Worm (Caenorhabditis elegans) whole organism, L3 larva: ENCODE results near the gene gem-1.
A peak's percentile ranks its signal among the peaks of the same experiment; 100 is the strongest.

Experiments used
- R02D3.7 ChIP-seq: fragments of 150-350 bp; optimal IDR thresholded peaks from 2 replicates; lab custom pipeline; 2014; ENCODE audit warnings: missing biosample characterization, missing genetic modification characterization
- aly-2 ChIP-seq: fragments of 150-350 bp; optimal IDR thresholded peaks from 2 replicates; lab custom pipeline; 2014; ENCODE audit warnings: missing biosample characterization, missing genetic modification characterization
- ama-1 ChIP-seq: fragments of 150-350 bp; optimal IDR thresholded peaks from 2 replicates; lab custom pipeline; 2018
- ceh-16 ChIP-seq: sonication (generic microtip); optimal IDR thresholded peaks from 2 replicates; lab custom pipeline; 2017; ENCODE audit warnings: missing biosample characterization, missing genetic modification characterization
- ceh-28 ChIP-seq: fragments of 150-350 bp; optimal IDR thresholded peaks from 2 replicates; lab custom pipeline; 2014; ENCODE audit warnings: missing biosample characterization, missing genetic modification reagents, missing genetic modification characterization
- ceh-9 ChIP-seq: sonication (generic microtip); optimal IDR thresholded peaks from 2 replicates; lab custom pipeline; 2018; ENCODE audit warnings: missing biosample characterization, missing genetic modification characterization
- daf-12 ChIP-seq: fragments of 150-350 bp; optimal IDR thresholded peaks from 2 replicates; lab custom pipeline; 2014; ENCODE audit warnings: missing biosample characterization, missing genetic modification reagents, missing genetic modification characterization
- egl-5 ChIP-seq: fragments of 150-350 bp; optimal IDR thresholded peaks from 2 replicates; lab custom pipeline; 2017; ENCODE audit warnings: missing biosample characterization, missing genetic modification reagents, missing genetic modification characterization, inconsistent platforms
- elt-2 ChIP-seq: sonication (generic microtip); optimal IDR thresholded peaks from 2 replicates; lab custom pipeline; 2016; ENCODE audit warnings: missing genetic modification reagents, mild to moderate bottlenecking, missing genetic modification characterization, missing compliant biosample characterization
- elt-3 ChIP-seq, 3 experiments: fragments of 150-350 bp in 1 of 3; sonication (generic microtip) in 2 of 3; optimal IDR thresholded peaks; 2 replicates in 2 of 3; 4 replicates in 1 of 3; lab custom pipeline; 2014 to 2017; ENCODE audit warnings: missing biosample characterization in 3 of 3, missing genetic modification characterization in 3 of 3
- eor-1 ChIP-seq, 2 experiments: fragments of 150-350 bp; optimal IDR thresholded peaks; 2 replicates each; lab custom pipeline; 2014 to 2018; ENCODE audit warnings: missing biosample characterization in 2 of 2, missing genetic modification characterization in 2 of 2
- fkh-10 ChIP-seq: sonication (generic microtip); optimal IDR thresholded peaks from 2 replicates; lab custom pipeline; 2017; ENCODE audit warnings: missing biosample characterization, missing genetic modification reagents, missing genetic modification characterization
- fos-1 ChIP-seq: fragments of 150-350 bp; optimal IDR thresholded peaks from 2 replicates; lab custom pipeline; 2014; ENCODE audit warnings: missing biosample characterization, missing genetic modification characterization
- hmg-11 ChIP-seq: sonication (generic microtip); optimal IDR thresholded peaks from 2 replicates; lab custom pipeline; 2016; ENCODE audit warnings: missing genetic modification characterization, missing compliant biosample characterization
- jun-1 ChIP-seq: fragments of 150-350 bp; optimal IDR thresholded peaks from 2 replicates; lab custom pipeline; 2014; ENCODE audit warnings: missing biosample characterization, missing genetic modification reagents, missing genetic modification characterization
- lin-39 ChIP-seq: fragments of 150-350 bp; optimal IDR thresholded peaks from 2 replicates; lab custom pipeline; 2018; ENCODE audit warnings: missing biosample characterization, missing genetic modification reagents, missing genetic modification characterization
- lsy-12 ChIP-seq: sonication (generic microtip); optimal IDR thresholded peaks from 2 replicates; lab custom pipeline; 2016; ENCODE audit warnings: mild to moderate bottlenecking, missing genetic modification characterization, missing compliant biosample characterization
- mml-1 ChIP-seq: fragments of 150-350 bp; sonication (generic microtip); optimal IDR thresholded peaks from 3 replicates; lab custom pipeline; 2014; ENCODE audit warnings: missing biosample characterization, missing genetic modification characterization
- nfya-1 ChIP-seq: sonication (generic microtip); optimal IDR thresholded peaks from 2 replicates; lab custom pipeline; 2017; ENCODE audit warnings: missing genetic modification characterization, mild to moderate bottlenecking, missing compliant biosample characterization, antibody characterized with exemption, moderate library complexity; ENCODE audit not compliant: insufficient read depth
- nhr-11 ChIP-seq: fragments of 150-350 bp; optimal IDR thresholded peaks from 2 replicates; lab custom pipeline; 2014; ENCODE audit warnings: missing biosample characterization, missing genetic modification characterization
- nhr-12 ChIP-seq: fragments of 150-350 bp; optimal IDR thresholded peaks from 2 replicates; lab custom pipeline; 2014; ENCODE audit warnings: missing biosample characterization, missing genetic modification characterization
- nhr-23 ChIP-seq: fragments of 150-350 bp; optimal IDR thresholded peaks from 2 replicates; lab custom pipeline; 2014; ENCODE audit warnings: missing biosample characterization, missing genetic modification reagents, missing genetic modification characterization
- nhr-237 ChIP-seq: fragments of 150-350 bp; optimal IDR thresholded peaks from 2 replicates; lab custom pipeline; 2014; ENCODE audit warnings: missing biosample characterization, missing genetic modification characterization
- nhr-25 ChIP-seq: sonication (generic microtip); optimal IDR thresholded peaks from 2 replicates; lab custom pipeline; 2017; ENCODE audit warnings: missing biosample characterization, missing genetic modification characterization
- nhr-28 ChIP-seq: fragments of 150-350 bp; optimal IDR thresholded peaks from 2 replicates; lab custom pipeline; 2014; ENCODE audit warnings: missing biosample characterization, missing genetic modification characterization
- nhr-67 ChIP-seq: fragments of 150-350 bp; optimal IDR thresholded peaks from 2 replicates; lab custom pipeline; 2014; ENCODE audit warnings: missing biosample characterization, missing genetic modification characterization
- nhr-76 ChIP-seq: fragments of 150-350 bp; sonication (generic microtip); optimal IDR thresholded peaks from 5 replicates; lab custom pipeline; 2014; ENCODE audit warnings: missing biosample characterization, missing genetic modification characterization
- nhr-77 ChIP-seq: fragments of 150-350 bp; optimal IDR thresholded peaks from 2 replicates; lab custom pipeline; 2014; ENCODE audit warnings: missing biosample characterization, missing genetic modification characterization
- pha-4 ChIP-seq: fragments of 150-350 bp; optimal IDR thresholded peaks from 2 replicates; lab custom pipeline; 2014; ENCODE audit warnings: missing biosample characterization, missing genetic modification reagents, missing genetic modification characterization
- pqm-1 ChIP-seq: fragments of 150-350 bp; optimal IDR thresholded peaks from 2 replicates; lab custom pipeline; 2017; ENCODE audit warnings: missing biosample characterization, missing genetic modification characterization, inconsistent platforms
- sea-2 ChIP-seq: fragments of 150-350 bp; sonication (generic microtip); optimal IDR thresholded peaks from 4 replicates; lab custom pipeline; 2014; ENCODE audit warnings: missing biosample characterization, missing genetic modification reagents, missing genetic modification characterization
- skn-1 ChIP-seq: fragments of 150-350 bp; optimal IDR thresholded peaks from 2 replicates; lab custom pipeline; 2014; ENCODE audit warnings: missing biosample characterization, missing genetic modification characterization
- tbx-2 ChIP-seq: sonication (generic microtip); optimal IDR thresholded peaks from 2 replicates; lab custom pipeline; 2016; ENCODE audit warnings: mild to moderate bottlenecking, missing genetic modification characterization, missing compliant biosample characterization
- unc-39 ChIP-seq: sonication (generic microtip); optimal IDR thresholded peaks from 4 replicates; lab custom pipeline; 2017; ENCODE audit warnings: missing biosample characterization, missing genetic modification characterization
- unc-62 ChIP-seq: fragments of 150-350 bp; sonication (generic microtip); optimal IDR thresholded peaks from 4 replicates; lab custom pipeline; 2014; ENCODE audit warnings: missing biosample characterization, missing genetic modification reagents, missing genetic modification characterization
- zag-1 ChIP-seq: fragments of 150-350 bp; optimal IDR thresholded peaks from 2 replicates; lab custom pipeline; 2014; ENCODE audit warnings: missing biosample characterization, missing genetic modification characterization
- ztf-11 ChIP-seq: fragments of 150-350 bp; optimal IDR thresholded peaks from 2 replicates; lab custom pipeline; 2014; ENCODE audit warnings: missing biosample characterization, missing genetic modification characterization
- ztf-4 ChIP-seq: fragments of 150-350 bp; optimal IDR thresholded peaks from 2 replicates; lab custom pipeline; 2014; ENCODE audit warnings: missing biosample characterization, missing genetic modification characterization

gem-1 gene

ce11 chrX:13380988-13381742, 4.4 kb upstream of the gem-1 start:
- TF ChIP-seq ceh-28 (tag; lab: Kevin White, UChicago) (no peak), ceh-16 (tag; lab: Kevin White, UChicago) (no peak), unc-39 (tag; lab: Kevin White, UChicago) (no peak), tbx-2 (no peak), daf-12 (tag; lab: Kevin White, UChicago) (no peak), ztf-4 (tag; lab: Kevin White, UChicago) (no peak), hmg-11 (tag; lab: Kevin White, UChicago) (no peak), nhr-28 (tag; lab: Kevin White, UChicago) (no peak)

- TF ChIP-seq ama-1 (no peak), nhr-11 (tag; lab: Kevin White, UChicago) (peak; percentile 84)
Observed at ce11 chrX:13379072-13379471, 2.3 kb upstream of the gem-1 start.

- TF ChIP-seq ceh-28 (tag; lab: Kevin White, UChicago) (no peak), lsy-12 (tag; lab: Kevin White, UChicago) (no peak), tbx-2 (no peak), aly-2 (no peak), nhr-77 (tag; lab: Kevin White, UChicago) (no peak), eor-1 (tag; optimal IDR thresholded peaks at IDR 0.05; lab: Kevin White, UChicago) (no peak), daf-12 (tag; lab: Kevin White, UChicago) (no peak), jun-1 (tag; lab: Kevin White, UChicago) (no peak), nhr-23 (no peak), nhr-237 (tag; lab: Kevin White, UChicago) (no peak), R02D3.7 (tag; lab: Kevin White, UChicago) (no peak), ztf-11 (no peak), zag-1 (tag; lab: Kevin White, UChicago) (no peak), unc-39 (tag; lab: Kevin White, UChicago) (no peak), egl-5 (tag; lab: Kevin White, UChicago) (no peak), sea-2 (GFP tag; lab: Kevin White, UChicago) (no peak), fos-1 (tag; lab: Kevin White, UChicago) (no peak), skn-1 (no peak), nhr-28 (tag; lab: Kevin White, UChicago) (no peak), ama-1 (no peak)
Observed at ce11 chrX:13376185-13376584, 607 bp downstream of the gem-1 start.

ce11 chrX:13368283-13368682, 8.5 kb downstream of the gem-1 start:
- no peak for TF ChIP-seq unc-39 (tag; lab: Kevin White, UChicago)
- TF ChIP-seq nhr-67 (tag; lab: Kevin White, UChicago): no peak
- peak; percentile 24 for TF ChIP-seq pha-4 (tag; lab: Kevin White, UChicago)
- TF ChIP-seq unc-62 (GFP tag; lab: Kevin White, UChicago): no peak
- TF ChIP-seq ceh-16 (tag; lab: Kevin White, UChicago): no peak
- TF ChIP-seq zag-1 (tag; lab: Kevin White, UChicago): no peak
- TF ChIP-seq ceh-9 (tag; lab: Kevin White, UChicago): no peak
- TF ChIP-seq hmg-11 (tag; lab: Kevin White, UChicago): no peak
- peak; percentile 90 for TF ChIP-seq elt-2 (tag; lab: Kevin White, UChicago)
- no peak for TF ChIP-seq fkh-10
- TF ChIP-seq nhr-25 (tag; lab: Kevin White, UChicago): no peak
- no peak for TF ChIP-seq nhr-12 (tag; lab: Kevin White, UChicago)
- no peak for TF ChIP-seq ama-1
- no peak for TF ChIP-seq lsy-12 (tag; lab: Kevin White, UChicago)
- TF ChIP-seq sea-2 (GFP tag; lab: Kevin White, UChicago): no peak
- TF ChIP-seq ztf-11: no peak
- no peak for TF ChIP-seq nfya-1 (tag; lab: Kevin White, UChicago)
- TF ChIP-seq nhr-76: no peak
- TF ChIP-seq elt-3 (tag; optimal IDR thresholded peaks at IDR 0.05; lab: Kevin White, UChicago): no peak
- no peak for TF ChIP-seq ztf-4 (tag; lab: Kevin White, UChicago)
- TF ChIP-seq lin-39 (tag; lab: Kevin White, UChicago): no peak
- TF ChIP-seq pqm-1: peak; percentile 79
- TF ChIP-seq jun-1 (tag; lab: Kevin White, UChicago): peak; percentile 46
- TF ChIP-seq mml-1 (tag; lab: Kevin White, UChicago): no peak
- TF ChIP-seq, all 47 proteins: peak for 4
